Worm (Caenorhabditis elegans) whole organism, L1 larva: ENCODE data around the gene W02D7.11.

Experiments used
- dpl-1 ChIP-seq, 3 experiments: fragments of 150-350 bp in 2 of 3; sonication (generic microtip) in 1 of 3; optimal IDR thresholded peaks; 2 replicates each; lab custom pipeline; 2014 to 2017; ENCODE audit warnings: missing biosample characterization in 3 of 3, missing genetic modification characterization in 3 of 3, missing genetic modification reagents in 3 of 3
- egl-27 ChIP-seq, 2 experiments: fragments of 150-350 bp in 1 of 2; sonication (generic microtip); optimal IDR thresholded peaks; 3 replicates each; lab custom pipeline; 2017 to 2018; ENCODE audit warnings: missing biosample characterization in 2 of 2, missing genetic modification characterization in 2 of 2, missing genetic modification reagents in 2 of 2
- elt-2 ChIP-seq: sonication (generic microtip); optimal IDR thresholded peaks from 2 replicates; lab custom pipeline; 2016; ENCODE audit warnings: missing genetic modification characterization, mild to moderate bottlenecking, inconsistent platforms, missing compliant biosample characterization, missing genetic modification reagents
- fkh-10 ChIP-seq: sonication (generic microtip); optimal IDR thresholded peaks from 2 replicates; lab custom pipeline; 2017; ENCODE audit warnings: missing biosample characterization, missing genetic modification reagents, missing genetic modification characterization
- lsy-2 ChIP-seq, 2 experiments: fragments of 150-350 bp; optimal IDR thresholded peaks; 2 replicates each; lab custom pipeline; 2014; ENCODE audit warnings: missing biosample characterization in 2 of 2, missing genetic modification characterization in 2 of 2
- nhr-11 ChIP-seq: fragments of 150-350 bp; optimal IDR thresholded peaks from 2 replicates; lab custom pipeline; 2014; ENCODE audit warnings: missing biosample characterization, missing genetic modification characterization
- snpc-4 ChIP-seq: fragments of 150-350 bp; optimal IDR thresholded peaks from 2 replicates; lab custom pipeline; 2014; ENCODE audit warnings: missing biosample characterization, missing genetic modification characterization
- sptf-1 ChIP-seq: fragments of 150-350 bp; optimal IDR thresholded peaks from 2 replicates; lab custom pipeline; 2014; ENCODE audit warnings: missing biosample characterization, missing genetic modification characterization
- tbx-2 ChIP-seq: sonication (generic microtip); optimal IDR thresholded peaks from 2 replicates; lab custom pipeline; 2016; ENCODE audit warnings: missing genetic modification characterization, missing compliant biosample characterization

DNA sequence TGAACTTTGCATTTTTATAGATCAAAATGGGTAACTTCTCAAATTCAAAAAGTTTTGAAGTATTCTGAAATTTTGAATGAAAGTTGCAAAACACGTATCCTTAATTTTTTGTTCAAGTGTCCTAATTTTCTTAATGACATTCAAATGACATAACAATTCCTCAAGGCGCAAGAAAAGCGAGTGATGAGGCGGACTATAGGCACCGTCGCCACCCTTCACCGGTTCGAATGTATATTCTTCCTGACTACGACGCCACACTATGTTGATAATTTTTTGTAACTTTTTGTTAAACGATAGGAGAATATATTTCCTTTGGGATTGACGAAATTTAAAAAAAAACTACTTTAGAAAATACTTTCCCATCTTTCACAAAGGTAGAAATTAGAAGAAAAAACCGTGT, 22.7 kb downstream of the W02D7.11 start:
- TF ChIP-seq dpl-1 (GFP tag; optimal IDR thresholded peaks at IDR 0.05; lab: Kevin White, UChicago) (no peak), fkh-10 (GFP tag; lab: Kevin White, UChicago) (no peak), tbx-2 (tag; lab: Kevin White, UChicago) (no peak), lsy-2 (tag; optimal IDR thresholded peaks at IDR 0.05; lab: Kevin White, UChicago) (no peak), nhr-11 (no peak), sptf-1 (no peak), elt-2 (tag; lab: Kevin White, UChicago) (no peak), snpc-4 (tag; lab: Kevin White, UChicago) (no peak), egl-27 (tag; optimal IDR thresholded peaks at IDR 0.05; lab: Kevin White, UChicago) (no peak)
